Worm (Caenorhabditis elegans) whole organism, L2 larva: Measurements from ENCODE around the gene Y43F8B.17.

Experiments used
- F13H6.1 ChIP-seq: sonication (generic microtip); optimal IDR thresholded peaks from 2 replicates; lab custom pipeline; 2016; ENCODE audit warnings: missing genetic modification characterization, missing compliant biosample characterization
- Y55F3AM.14 ChIP-seq: fragments of 200-800 bp; sonication (Bioruptor generic); optimal IDR thresholded peaks from 2 replicates; lab custom pipeline; 2018; ENCODE audit warnings: mild to moderate bottlenecking, missing genetic modification characterization, missing compliant biosample characterization
- ZK546.5 ChIP-seq: sonication (generic microtip); optimal IDR thresholded peaks from 2 replicates; lab custom pipeline; 2017; ENCODE audit warnings: missing biosample characterization, missing genetic modification characterization
- alr-1 ChIP-seq: fragments of 150-350 bp; optimal IDR thresholded peaks from 2 replicates; lab custom pipeline; 2014; ENCODE audit warnings: missing biosample characterization, missing genetic modification characterization
- ama-1 ChIP-seq: fragments of 150-350 bp; optimal IDR thresholded peaks from 2 replicates; lab custom pipeline; 2018; ENCODE audit warnings: inconsistent platforms
- blmp-1 ChIP-seq: sonication (generic microtip); optimal IDR thresholded peaks from 2 replicates; lab custom pipeline; 2017; ENCODE audit warnings: missing genetic modification characterization, mild to moderate bottlenecking, missing compliant biosample characterization, antibody characterized with exemption, moderate library complexity; ENCODE audit not compliant: insufficient read depth
- ceh-16 ChIP-seq: fragments of 150-350 bp; optimal IDR thresholded peaks from 2 replicates; lab custom pipeline; 2014; ENCODE audit warnings: missing biosample characterization, missing genetic modification characterization
- ceh-82 ChIP-seq: fragments of 150-350 bp; optimal IDR thresholded peaks from 2 replicates; lab custom pipeline; 2014; ENCODE audit warnings: missing biosample characterization, missing genetic modification characterization
- crh-2 ChIP-seq: sonication (generic microtip); optimal IDR thresholded peaks from 2 replicates; lab custom pipeline; 2017; ENCODE audit warnings: missing biosample characterization, missing genetic modification characterization
- dmd-4 ChIP-seq: sonication (generic microtip); optimal IDR thresholded peaks from 2 replicates; lab custom pipeline; 2017; ENCODE audit warnings: missing biosample characterization, missing genetic modification characterization
- elt-1 ChIP-seq: fragments of 150-350 bp; optimal IDR thresholded peaks from 2 replicates; lab custom pipeline; 2014; ENCODE audit warnings: missing biosample characterization, missing genetic modification characterization
- elt-3 ChIP-seq: sonication (generic microtip); optimal IDR thresholded peaks from 2 replicates; lab custom pipeline; 2017; ENCODE audit warnings: missing biosample characterization, missing genetic modification characterization
- fos-1 ChIP-seq: fragments of 150-350 bp; optimal IDR thresholded peaks from 2 replicates; lab custom pipeline; 2014; ENCODE audit warnings: missing biosample characterization, missing genetic modification characterization
- gmeb-1 ChIP-seq: fragments of 150-350 bp; optimal IDR thresholded peaks from 2 replicates; lab custom pipeline; 2014; ENCODE audit warnings: missing biosample characterization, missing genetic modification characterization
- lin-11 ChIP-seq: fragments of 150-350 bp; sonication (generic microtip); optimal IDR thresholded peaks from 2 replicates; lab custom pipeline; 2014; ENCODE audit warnings: missing biosample characterization, missing genetic modification characterization, inconsistent platforms, mixed read lengths
- lsy-2 ChIP-seq, 2 experiments: fragments of 150-350 bp in 1 of 2; sonication (generic microtip) in 1 of 2; optimal IDR thresholded peaks; 2 replicates each; lab custom pipeline; 2014 to 2017; ENCODE audit warnings: missing biosample characterization in 2 of 2, missing genetic modification characterization in 2 of 2
- mab-5 ChIP-seq: fragments of 150-350 bp; optimal IDR thresholded peaks from 2 replicates; lab custom pipeline; 2014; ENCODE audit warnings: missing biosample characterization, missing genetic modification characterization
- mbf-1 ChIP-seq: sonication (generic microtip); optimal IDR thresholded peaks from 2 replicates; lab custom pipeline; 2017; ENCODE audit warnings: missing biosample characterization, missing genetic modification characterization
- mdl-1 ChIP-seq, 2 experiments: fragments of 150-350 bp in 1 of 2; sonication (generic microtip) in 1 of 2; optimal IDR thresholded peaks; 2 replicates each; lab custom pipeline; 2017; ENCODE audit warnings: missing biosample characterization in 2 of 2, missing genetic modification characterization in 2 of 2
- nhr-10 ChIP-seq: sonication (generic microtip); optimal IDR thresholded peaks from 2 replicates; lab custom pipeline; 2017; ENCODE audit warnings: missing biosample characterization, missing genetic modification characterization
- nhr-11 ChIP-seq: fragments of 150-350 bp; optimal IDR thresholded peaks from 2 replicates; lab custom pipeline; 2014; ENCODE audit warnings: missing biosample characterization, missing genetic modification characterization
- nhr-12 ChIP-seq: fragments of 150-350 bp; optimal IDR thresholded peaks from 2 replicates; lab custom pipeline; 2014; ENCODE audit warnings: missing biosample characterization, missing genetic modification characterization
- nhr-21 ChIP-seq: fragments of 150-350 bp; optimal IDR thresholded peaks from 2 replicates; lab custom pipeline; 2014; ENCODE audit warnings: missing biosample characterization, missing genetic modification characterization
- nhr-23 ChIP-seq: fragments of 150-350 bp; optimal IDR thresholded peaks from 2 replicates; lab custom pipeline; 2014; ENCODE audit warnings: missing biosample characterization, missing genetic modification reagents, missing genetic modification characterization
- nhr-6 ChIP-seq: fragments of 150-350 bp; optimal IDR thresholded peaks from 2 replicates; lab custom pipeline; 2014; ENCODE audit warnings: missing biosample characterization, missing genetic modification characterization
- sem-4 ChIP-seq: fragments of 150-350 bp; optimal IDR thresholded peaks from 2 replicates; lab custom pipeline; 2014; ENCODE audit warnings: missing biosample characterization, missing genetic modification reagents, missing genetic modification characterization
- skn-1 ChIP-seq: sonication (generic microtip); optimal IDR thresholded peaks from 2 replicates; lab custom pipeline; 2017; ENCODE audit warnings: missing biosample characterization, missing genetic modification characterization
- sma-3 ChIP-seq: sonication (generic microtip); optimal IDR thresholded peaks from 2 replicates; lab custom pipeline; 2016; ENCODE audit warnings: missing genetic modification reagents, missing genetic modification characterization, missing compliant biosample characterization
- sma-9 ChIP-seq, 2 experiments: fragments of 150-350 bp in 1 of 2; sonication (generic microtip) in 1 of 2; optimal IDR thresholded peaks; 2 replicates each; lab custom pipeline; 2014 to 2016; ENCODE audit warnings: missing genetic modification characterization in 2 of 2, mild to moderate bottlenecking in 1 of 2, missing biosample characterization in 1 of 2, missing compliant biosample characterization in 1 of 2, missing genetic modification reagents in 1 of 2, moderate library complexity in 1 of 2
- snpc-4 ChIP-seq: fragments of 150-350 bp; optimal IDR thresholded peaks from 2 replicates; lab custom pipeline; 2014; ENCODE audit warnings: missing biosample characterization, missing genetic modification characterization
- unc-39 ChIP-seq: fragments of 150-350 bp; optimal IDR thresholded peaks from 2 replicates; lab custom pipeline; 2014; ENCODE audit warnings: missing biosample characterization, missing genetic modification characterization
- unc-55 ChIP-seq: fragments of 150-350 bp; sonication (generic microtip); optimal IDR thresholded peaks from 3 replicates; lab custom pipeline; 2014; ENCODE audit warnings: missing biosample characterization, missing genetic modification reagents, missing genetic modification characterization
- unc-62 ChIP-seq: fragments of 150-350 bp; optimal IDR thresholded peaks from 2 replicates; lab custom pipeline; 2014; ENCODE audit warnings: missing biosample characterization, missing genetic modification reagents, missing genetic modification characterization
- zag-1 ChIP-seq: fragments of 150-350 bp; optimal IDR thresholded peaks from 2 replicates; lab custom pipeline; 2014; ENCODE audit warnings: missing biosample characterization, missing genetic modification characterization
- ztf-1 ChIP-seq: fragments of 200-800 bp; sonication (Bioruptor generic); conservative IDR thresholded peaks from 2 replicates; pipeline ENCODE4 v1.3.6; 2022; ENCODE audit warnings: missing genetic modification characterization, missing compliant biosample characterization
- ztf-11 ChIP-seq: sonication (generic microtip); optimal IDR thresholded peaks from 2 replicates; lab custom pipeline; 2017; ENCODE audit warnings: missing biosample characterization, missing genetic modification characterization

Y43F8B.17 gene

ce11 chrV:19462612-19463011, 21.9 kb upstream of the Y43F8B.17 start, which contains the start of gene Y43F8B.25:
Gene Y43F8B.25, plus strand, starts transcription at chrV:19462912.
- TF ChIP-seq elt-1 (no peak), snpc-4 (tag; lab: Kevin White, UChicago) (no peak), elt-3 (tag; lab: Kevin White, UChicago) (no peak), sma-9 (GFP tag; optimal IDR thresholded peaks at IDR 0.05; lab: Kevin White, UChicago) (no peak), sma-9 (tag; optimal IDR thresholded peaks at IDR 0.05; lab: Kevin White, UChicago) (no peak), nhr-11 (tag; lab: Kevin White, UChicago) (no peak), lsy-2 (tag; optimal IDR thresholded peaks at IDR 0.05; lab: Kevin White, UChicago) (no peak), ceh-82 (tag; lab: Kevin White, UChicago) (no peak), mab-5 (tag; lab: Kevin White, UChicago) (no peak), unc-62 (GFP tag; lab: Kevin White, UChicago) (no peak), F13H6.1 (tag; lab: Kevin White, UChicago) (no peak), ztf-11 (no peak), nhr-6 (tag; lab: Kevin White, UChicago) (no peak), sem-4 (tag; lab: Kevin White, UChicago) (no peak), ztf-1 (GFP tag; lab: Robert Waterston, UW) (no peak), sma-3 (GFP tag; lab: Kevin White, UChicago) (no peak), nhr-10 (tag; lab: Kevin White, UChicago) (no peak), nhr-23 (tag; lab: Kevin White, UChicago) (no peak), mdl-1 (tag; optimal IDR thresholded peaks at IDR 0.05; lab: Kevin White, UChicago) (no peak)
- TF ChIP-seq, all 48 proteins: peak for 0

- peak; percentile 14 for TF ChIP-seq crh-2 (tag; lab: Kevin White, UChicago)
- peak; percentile 2 for TF ChIP-seq gmeb-1 (tag; lab: Kevin White, UChicago)
- TF ChIP-seq fos-1 (tag; lab: Kevin White, UChicago): peak; percentile 92
- no peak for TF ChIP-seq nhr-12 (tag; lab: Kevin White, UChicago)
- no peak for TF ChIP-seq Y55F3AM.14
- TF ChIP-seq nhr-23 (tag; lab: Kevin White, UChicago): no peak
- no peak for TF ChIP-seq unc-62 (GFP tag; lab: Kevin White, UChicago)
Observed at ce11 chrV:19467574-19467973, 16.9 kb upstream of the Y43F8B.17 start, which contains the start of gene Y43F8B.23. Gene Y43F8B.23, minus strand, starts transcription at chrV:19467648.

- TF ChIP-seq snpc-4 (tag; lab: Kevin White, UChicago): no peak
- no peak for TF ChIP-seq ceh-16 (tag; lab: Kevin White, UChicago)
- no peak for TF ChIP-seq blmp-1 (tag; lab: Kevin White, UChicago)
- no peak for TF ChIP-seq unc-62 (GFP tag; lab: Kevin White, UChicago)
- no peak for TF ChIP-seq ztf-1 (GFP tag; lab: Robert Waterston, UW)
- TF ChIP-seq dmd-4 (tag; lab: Kevin White, UChicago): no peak
- no peak for TF ChIP-seq skn-1 (tag; lab: Kevin White, UChicago)
- no peak for TF ChIP-seq nhr-23 (tag; lab: Kevin White, UChicago)
- no peak for TF ChIP-seq nhr-11 (tag; lab: Kevin White, UChicago)
- TF ChIP-seq ama-1 (lab: Kevin White, UChicago): no peak
- no peak for TF ChIP-seq unc-55
- no peak for TF ChIP-seq lin-11
- TF ChIP-seq, all 48 proteins: peak for 0
Observed at ce11 chrV:19468083-19468482, 16.4 kb upstream of the Y43F8B.17 start, which contains the start of gene Y43F8B.12. Gene Y43F8B.12, plus strand, starts transcription at chrV:19468383.

ce11 chrV:19470385-19470784, 14.1 kb upstream of the Y43F8B.17 start, which contains the start of gene Y43F8B.11:
Gene Y43F8B.11, plus strand, starts transcription at chrV:19470685.
- no peak for TF ChIP-seq unc-39 (tag; lab: Kevin White, UChicago)
- no peak for TF ChIP-seq elt-1
- TF ChIP-seq sem-4 (tag; lab: Kevin White, UChicago): no peak
- no peak for TF ChIP-seq mbf-1 (tag; lab: Kevin White, UChicago)
- TF ChIP-seq blmp-1 (tag; lab: Kevin White, UChicago): no peak
- TF ChIP-seq zag-1 (tag; lab: Kevin White, UChicago): no peak
- TF ChIP-seq F13H6.1 (tag; lab: Kevin White, UChicago): no peak
- TF ChIP-seq mdl-1 (tag; optimal IDR thresholded peaks at IDR 0.05; lab: Kevin White, UChicago): no peak
- TF ChIP-seq alr-1 (tag; lab: Kevin White, UChicago): no peak
- no peak for TF ChIP-seq ama-1 (lab: Kevin White, UChicago)
- TF ChIP-seq nhr-6 (tag; lab: Kevin White, UChicago): no peak
- TF ChIP-seq Y55F3AM.14: no peak
- no peak for TF ChIP-seq fos-1 (tag; lab: Kevin White, UChicago)
- no peak for TF ChIP-seq nhr-21 (tag; lab: Kevin White, UChicago)
- no peak for TF ChIP-seq lin-11
- TF ChIP-seq lsy-2 (tag; optimal IDR thresholded peaks at IDR 0.05; lab: Kevin White, UChicago): no peak
- TF ChIP-seq ztf-11: no peak
- no peak for TF ChIP-seq nhr-10 (tag; lab: Kevin White, UChicago)
- no peak for TF ChIP-seq ZK546.5
- no peak for TF ChIP-seq ztf-1 (GFP tag; lab: Robert Waterston, UW)
